Fruit fly (Drosophila melanogaster): ENCODE measurements around the gene Gr10a.

Gr10a gene

dm6 chrX:11441829-11442634, 24.8 kb upstream of the Gr10a start, which contains the start of gene Sk1:
TSS of gene Sk1 (plus strand) at chrX:11442539.
- no peak for TF ChIP-seq noc (tag; optimal IDR thresholded peaks at IDR 0.05)

- peak; percentile 68 for TF ChIP-seq noc (tag; optimal IDR thresholded peaks at IDR 0.05)
Observed at dm6 chrX:11440944-11441343, 23.7 kb upstream of the Gr10a start.

- no peak for TF ChIP-seq noc (tag; optimal IDR thresholded peaks at IDR 0.05)
Observed at dm6 chrX:11439270-11439669, 22.0 kb upstream of the Gr10a start.

- no peak for TF ChIP-seq noc (tag; optimal IDR thresholded peaks at IDR 0.05)
Observed at dm6 chrX:11433930-11434329, 16.7 kb upstream of the Gr10a start.

- TF ChIP-seq noc (tag; optimal IDR thresholded peaks at IDR 0.05), result peak; percentile 10
Observed at dm6 chrX:11430940-11431339, 13.7 kb upstream of the Gr10a start.

- TF ChIP-seq noc (tag; optimal IDR thresholded peaks at IDR 0.05), result no peak
Observed at dm6 chrX:11427282-11427689, 10.1 kb upstream of the Gr10a start.

dm6 chrX:11425956-11426598, 8.9 kb upstream of the Gr10a start:
- no peak for TF ChIP-seq noc (tag; optimal IDR thresholded peaks at IDR 0.05)

- TF ChIP-seq noc (tag; optimal IDR thresholded peaks at IDR 0.05), result no peak
Observed at dm6 chrX:11425401-11425800, 8.2 kb upstream of the Gr10a start.

- TF ChIP-seq noc (tag; optimal IDR thresholded peaks at IDR 0.05), result peak; percentile 74
Observed at dm6 chrX:11424512-11424911, 7.3 kb upstream of the Gr10a start.

- peak; percentile 92 for TF ChIP-seq noc (tag; optimal IDR thresholded peaks at IDR 0.05)
Observed at dm6 chrX:11423277-11423717, 6.1 kb upstream of the Gr10a start.

dm6 chrX:11422532-11422931, 5.3 kb upstream of the Gr10a start, which contains the start of gene Gs2:
TSS of gene Gs2 (plus strand) at chrX:11422832.
- no peak for TF ChIP-seq noc (tag; optimal IDR thresholded peaks at IDR 0.05)

- no peak for TF ChIP-seq noc (tag; optimal IDR thresholded peaks at IDR 0.05)
Observed at dm6 chrX:11422071-11422470, 4.8 kb upstream of the Gr10a start.

- TF ChIP-seq noc (tag; optimal IDR thresholded peaks at IDR 0.05), result peak; percentile 34
Observed at dm6 chrX:11420752-11421396, 3.7 kb upstream of the Gr10a start.

- no peak for TF ChIP-seq noc (tag; optimal IDR thresholded peaks at IDR 0.05)
Observed at dm6 chrX:11419962-11420361, 2.7 kb upstream of the Gr10a start.

dm6 chrX:11419212-11419611, 2.0 kb upstream of the Gr10a start:
- peak; percentile 9 for TF ChIP-seq noc (tag; optimal IDR thresholded peaks at IDR 0.05)

dm6 chrX:11413090-11413489, 4.1 kb downstream of the Gr10a start, which contains the start of gene Gr10b:
TSS of gene Gr10b (minus strand) at chrX:11413190.
- TF ChIP-seq noc (tag; optimal IDR thresholded peaks at IDR 0.05), result no peak

dm6 chrX:11409647-11410046, 7.6 kb downstream of the Gr10a start, which contains the start of gene CG15196:
TSS of gene CG15196 (plus strand) at chrX:11409947.
- TF ChIP-seq noc (tag; optimal IDR thresholded peaks at IDR 0.05), result no peak

All from whole organism, larva.